Worm (Caenorhabditis elegans) whole organism, L1 larva: Measurements from ENCODE around the gene F28G4.3.

Experiments
- C04F5.9 ChIP-seq: sonication (generic microtip); optimal IDR thresholded peaks from 2 replicates; lab custom pipeline; 2016; ENCODE audit warnings: missing genetic modification characterization, missing compliant biosample characterization
- ama-1 ChIP-seq: fragments of 150-350 bp; optimal IDR thresholded peaks from 2 replicates; lab custom pipeline; 2014
- blmp-1 ChIP-seq: fragments of 150-350 bp; optimal IDR thresholded peaks from 2 replicates; lab custom pipeline; 2014; ENCODE audit warnings: missing biosample characterization, missing genetic modification characterization
- ces-1 ChIP-seq: fragments of 150-350 bp; optimal IDR thresholded peaks from 2 replicates; lab custom pipeline; 2014; ENCODE audit warnings: missing biosample characterization, missing genetic modification reagents, missing genetic modification characterization
- fkh-10 ChIP-seq: sonication (generic microtip); optimal IDR thresholded peaks from 2 replicates; lab custom pipeline; 2017; ENCODE audit warnings: missing biosample characterization, missing genetic modification reagents, missing genetic modification characterization
- jun-1 ChIP-seq: fragments of 150-350 bp; optimal IDR thresholded peaks from 2 replicates; lab custom pipeline; 2014; ENCODE audit warnings: missing biosample characterization, missing genetic modification reagents, missing genetic modification characterization
- lin-39 ChIP-seq: fragments of 150-350 bp; optimal IDR thresholded peaks from 2 replicates; lab custom pipeline; 2014; ENCODE audit warnings: missing biosample characterization, missing genetic modification reagents, missing genetic modification characterization
- nhr-237 ChIP-seq: fragments of 150-350 bp; optimal IDR thresholded peaks from 2 replicates; lab custom pipeline; 2014; ENCODE audit warnings: missing biosample characterization, missing genetic modification characterization
- nhr-76 ChIP-seq: sonication (generic microtip); optimal IDR thresholded peaks from 2 replicates; lab custom pipeline; 2017; ENCODE audit warnings: missing biosample characterization, missing genetic modification characterization
- snpc-4 ChIP-seq: fragments of 150-350 bp; optimal IDR thresholded peaks from 2 replicates; lab custom pipeline; 2014; ENCODE audit warnings: missing biosample characterization, missing genetic modification characterization
- sox-4 ChIP-seq: sonication (generic microtip); optimal IDR thresholded peaks from 2 replicates; lab custom pipeline; 2016; ENCODE audit warnings: missing genetic modification characterization, missing compliant biosample characterization
- ztf-11 ChIP-seq, 2 experiments: sonication (generic microtip); optimal IDR thresholded peaks; 2 replicates each; lab custom pipeline; 2016 to 2017; ENCODE audit warnings: missing genetic modification characterization in 2 of 2, missing biosample characterization in 1 of 2, missing compliant biosample characterization in 1 of 2

DNA sequence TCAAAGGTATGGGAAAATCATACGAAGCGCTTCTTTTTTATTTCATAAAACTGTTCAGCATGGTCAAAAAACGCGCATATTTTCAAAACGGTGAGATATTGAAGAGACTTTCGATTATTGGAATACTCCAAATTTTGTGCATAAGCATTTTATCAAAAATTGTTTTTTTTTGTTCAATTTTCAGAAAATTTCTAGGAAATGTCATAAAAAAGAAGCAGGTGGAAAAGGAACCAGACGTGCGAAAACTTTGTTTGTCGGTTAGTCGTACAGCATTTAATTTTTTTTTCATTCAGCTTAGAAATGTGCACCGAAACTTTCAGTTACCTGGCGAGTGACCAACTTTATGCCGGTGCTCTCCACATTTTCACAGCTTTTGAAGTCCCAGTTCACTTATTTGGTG lies 45.9 kb upstream of the F28G4.3 start, which contains the start of gene srh-167:
- TF ChIP-seq ces-1 (GFP tag; lab: Kevin White, UChicago): no peak
- TF ChIP-seq C04F5.9 (tag; lab: Kevin White, UChicago): no peak
- TF ChIP-seq snpc-4 (tag; lab: Kevin White, UChicago): no peak
- no peak for TF ChIP-seq fkh-10 (GFP tag; lab: Kevin White, UChicago)
- no peak for TF ChIP-seq nhr-237 (tag; lab: Kevin White, UChicago)
- TF ChIP-seq ztf-11 (tag; optimal IDR thresholded peaks at IDR 0.05; lab: Kevin White, UChicago): no peak
- TF ChIP-seq nhr-76: no peak
- TF ChIP-seq ama-1: no peak
- TF ChIP-seq blmp-1 (tag; lab: Kevin White, UChicago): no peak
- no peak for TF ChIP-seq sox-4
- no peak for TF ChIP-seq jun-1 (tag; lab: Kevin White, UChicago)
- TF ChIP-seq lin-39 (tag; lab: Kevin White, UChicago): no peak
